Fruit fly (Drosophila melanogaster) whole organism, embryonic: Measurements from ENCODE around the gene Obp19c.

Experiments used
- Abd-B ChIP-seq: fragments of 200-800 bp; sonication (Bioruptor generic); optimal IDR thresholded peaks from 2 replicates; lab custom pipeline; 2018; ENCODE audit warnings: missing biosample characterization, mild to moderate bottlenecking, missing genetic modification characterization, moderate library complexity
- CG12299 ChIP-seq: fragments of 200-800 bp; sonication (Bioruptor generic); optimal IDR thresholded peaks from 2 replicates; lab custom pipeline; 2018; ENCODE audit warnings: missing biosample characterization, mild to moderate bottlenecking, missing genetic modification characterization
- CG15011 ChIP-seq: fragments of 200-800 bp; sonication (Bioruptor generic); optimal IDR thresholded peaks from 3 replicates; lab custom pipeline; 2018; ENCODE audit warnings: missing biosample characterization, mild to moderate bottlenecking, missing genetic modification characterization
- CG2712 ChIP-seq: fragments of 200-800 bp; optimal IDR thresholded peaks from 3 replicates; lab custom pipeline; 2019; ENCODE audit warnings: missing biosample characterization, mild to moderate bottlenecking, missing genetic modification characterization, moderate library complexity
- CG6254 ChIP-seq: fragments of 200-800 bp; sonication (Bioruptor generic); optimal IDR thresholded peaks from 3 replicates; lab custom pipeline; 2017; ENCODE audit warnings: mild to moderate bottlenecking, missing biosample characterization, missing genetic modification reagents, missing genetic modification characterization
- Fer2 ChIP-seq: fragments of 200-800 bp; sonication (Bioruptor generic); optimal IDR thresholded peaks from 2 replicates; lab custom pipeline; 2018; ENCODE audit warnings: missing biosample characterization, mild to moderate bottlenecking, missing genetic modification characterization, moderate library complexity
- gem ChIP-seq: fragments of 200-800 bp; sonication (Bioruptor generic); optimal IDR thresholded peaks from 2 replicates; lab custom pipeline; 2019; ENCODE audit warnings: missing biosample characterization, mild to moderate bottlenecking, missing genetic modification characterization, moderate library complexity
- pan ChIP-seq, 4 experiments: fragments of >200 bp in 3 of 4; fragments of 200-800 bp in 1 of 4; sonication (Bioruptor generic) in 1 of 4; optimal IDR thresholded peaks in 3 of 4; IDR thresholded peaks in 1 of 4; 2 replicates each; pipeline versions ENCODE4 v1.3.6 to Lab custom; 2017 to 2022; ENCODE audit warnings: missing biosample characterization in 2 of 4, missing genetic modification characterization in 2 of 4, mixed read lengths in 1 of 4
- toy ChIP-seq: fragments of 200-800 bp; sonication (Bioruptor generic); IDR thresholded peaks from 2 replicates; pipeline ENCODE4 v1.3.6; 2022; ENCODE audit warnings: missing biosample characterization, missing genetic modification characterization

- TF ChIP-seq CG12299 (no peak), pan (optimal IDR thresholded peaks at IDR 0.05; lab: Kevin White, UChicago) (no peak), pan (GFP tag; optimal IDR thresholded peaks at IDR 0.05 in 1 of 2, IDR thresholded peaks at IDR 0.05 in 1 of 2) (no peak), toy (no peak), CG2712 (no peak), gem (tag; lab: Kevin White, UChicago) (no peak), CG15011 (GFP tag; lab: Kevin White, UChicago) (no peak), Abd-B (no peak), Fer2 (tag; lab: Kevin White, UChicago) (no peak), CG6254 (GFP tag; lab: Kevin White, UChicago) (no peak)
These were observed 49.4 kb upstream of the Obp19c start for dm6 chrX:20468192-20468591.
